Fruit fly (Drosophila melanogaster) whole organism, wandering third instar larva: ENCODE data around the gene ec.

Experiments used
- Abd-B ChIP-seq: fragments of >200 bp; optimal IDR thresholded peaks from 2 replicates; lab custom pipeline; 2017; ENCODE audit warnings: missing biosample characterization, missing genetic modification characterization
- CG32264 ChIP-seq: fragments of 200-800 bp; sonication (Bioruptor generic); optimal IDR thresholded peaks from 2 replicates; lab custom pipeline; 2016; ENCODE audit warnings: missing biosample characterization, missing genetic modification characterization
- CG9705 ChIP-seq: fragments of 200-800 bp; sonication (Bioruptor generic); optimal IDR thresholded peaks from 2 replicates; lab custom pipeline; 2018; ENCODE audit warnings: missing biosample characterization, mild to moderate bottlenecking, missing genetic modification characterization
- CrebA ChIP-seq: fragments of 200-800 bp; sonication (Bioruptor generic); optimal IDR thresholded peaks from 2 replicates; lab custom pipeline; 2016; ENCODE audit warnings: missing biosample characterization, mild to moderate bottlenecking, missing genetic modification characterization, borderline replicate concordance
- Dfd ChIP-seq: fragments of >200 bp; optimal IDR thresholded peaks from 2 replicates; lab custom pipeline; 2017; ENCODE audit warnings: missing biosample characterization, missing genetic modification characterization
- Dif ChIP-seq: fragments of 200-275, 200-300 bp; sonication (Bioruptor generic); optimal IDR thresholded peaks from 2 replicates; lab custom pipeline; 2018; ENCODE audit warnings: missing biosample characterization, missing genetic modification characterization; ENCODE audit not compliant: partially characterized antibody
- GATAd ChIP-seq: sonication (Bioruptor generic); optimal IDR thresholded peaks from 2 replicates; lab custom pipeline; 2016; ENCODE audit warnings: missing biosample characterization, missing genetic modification characterization
- HLH106 ChIP-seq: fragments of 200-800 bp; optimal IDR thresholded peaks from 3 replicates; lab custom pipeline; 2019; ENCODE audit warnings: missing biosample characterization, mild to moderate bottlenecking, missing genetic modification characterization, moderate library complexity
- Hnf4 ChIP-seq: fragments of 200-800 bp; sonication (Bioruptor generic); optimal IDR thresholded peaks from 2 replicates; lab custom pipeline; 2016; ENCODE audit warnings: missing biosample characterization, mild to moderate bottlenecking, missing genetic modification characterization
- Hr83 ChIP-seq: fragments of 200-300 bp; sonication (Bioruptor generic); optimal IDR thresholded peaks from 2 replicates; lab custom pipeline; 2016; ENCODE audit warnings: missing biosample characterization, mild to moderate bottlenecking, missing genetic modification characterization, moderate library complexity; ENCODE audit not compliant: poor library complexity, severe bottlenecking
- Jra ChIP-seq: sonication (Bioruptor generic); optimal IDR thresholded peaks from 2 replicates; lab custom pipeline; 2016; ENCODE audit warnings: missing biosample characterization, missing genetic modification characterization
- Myc ChIP-seq: fragments of >200 bp; optimal IDR thresholded peaks from 2 replicates; lab custom pipeline; 2017
- N ChIP-seq: fragments of >200 bp; optimal IDR thresholded peaks from 2 replicates; lab custom pipeline; 2018; ENCODE audit warnings: missing biosample characterization, missing external identifiers, missing genetic modification characterization
- OdsH ChIP-seq: fragments of 200-800 bp; sonication (Bioruptor generic); optimal IDR thresholded peaks from 2 replicates; lab custom pipeline; 2016; ENCODE audit warnings: missing biosample characterization, mild to moderate bottlenecking, missing genetic modification characterization
- Rel ChIP-seq, 2 experiments: fragments of 200-800 bp; sonication (Bioruptor generic) in 1 of 2; optimal IDR thresholded peaks; 2 replicates in 1 of 2; 3 replicates in 1 of 2; lab custom pipeline; 2016 to 2019; ENCODE audit warnings: mild to moderate bottlenecking in 2 of 2, missing biosample characterization in 2 of 2, missing genetic modification characterization in 2 of 2, moderate library complexity in 1 of 2
- Sp1 ChIP-seq: fragments of 200-800 bp; sonication (Bioruptor generic); optimal IDR thresholded peaks from 3 replicates; lab custom pipeline; 2019; ENCODE audit warnings: missing biosample characterization, mild to moderate bottlenecking, missing genetic modification characterization, moderate library complexity
- Vsx2 ChIP-seq: fragments of 200-300, 225-300 bp; sonication (Bioruptor generic); optimal IDR thresholded peaks from 2 replicates; lab custom pipeline; 2018; ENCODE audit warnings: missing biosample characterization, missing genetic modification characterization; ENCODE audit not compliant: partially characterized antibody
- br ChIP-seq: fragments of 200-800 bp; sonication (Bioruptor generic); optimal IDR thresholded peaks from 2 replicates; lab custom pipeline; 2016; ENCODE audit warnings: missing biosample characterization, missing genetic modification characterization
- brk ChIP-seq: fragments of 200-800 bp; sonication (Bioruptor generic); optimal IDR thresholded peaks from 2 replicates; lab custom pipeline; 2016; ENCODE audit warnings: missing biosample characterization, mild to moderate bottlenecking, missing genetic modification characterization
- dmrt93B ChIP-seq: fragments of 200-800 bp; sonication (Bioruptor generic); optimal IDR thresholded peaks from 2 replicates; lab custom pipeline; 2018; ENCODE audit warnings: missing biosample characterization, mild to moderate bottlenecking, missing genetic modification characterization
- dsf ChIP-seq: sonication (Bioruptor generic); optimal IDR thresholded peaks from 2 replicates; lab custom pipeline; 2016; ENCODE audit warnings: missing biosample characterization, missing genetic modification characterization, borderline replicate concordance
- ey ChIP-seq: fragments of 200-800 bp; sonication (Bioruptor generic); optimal IDR thresholded peaks from 2 replicates; lab custom pipeline; 2016; ENCODE audit warnings: missing biosample characterization, missing genetic modification characterization
- fru ChIP-seq: fragments of 200-800 bp; sonication (Bioruptor generic); optimal IDR thresholded peaks from 3 replicates; lab custom pipeline; 2016; ENCODE audit warnings: missing biosample characterization, mild to moderate bottlenecking, missing genetic modification characterization
- jim ChIP-seq: fragments of 175-275, 200-325 bp; sonication (Bioruptor generic); optimal IDR thresholded peaks from 2 replicates; lab custom pipeline; 2016; ENCODE audit warnings: missing biosample characterization, mild to moderate bottlenecking, missing genetic modification characterization
- lola ChIP-seq: fragments of >200 bp; optimal IDR thresholded peaks from 2 replicates; lab custom pipeline; 2017; ENCODE audit warnings: missing biosample characterization, missing genetic modification characterization
- pan ChIP-seq: fragments of >200 bp; optimal IDR thresholded peaks from 2 replicates; lab custom pipeline; 2017
- psq ChIP-seq: fragments of 200-800 bp; sonication (Bioruptor generic); optimal IDR thresholded peaks from 3 replicates; lab custom pipeline; 2017; ENCODE audit warnings: missing biosample characterization, mild to moderate bottlenecking, missing genetic modification characterization, moderate library complexity
- rgr ChIP-seq: fragments of 200-800 bp; sonication (Bioruptor generic); optimal IDR thresholded peaks from 3 replicates; lab custom pipeline; 2016; ENCODE audit warnings: missing biosample characterization, mild to moderate bottlenecking, missing genetic modification characterization
- sv ChIP-seq: fragments of 200-800 bp; sonication (Bioruptor generic); optimal IDR thresholded peaks from 3 replicates; lab custom pipeline; 2016; ENCODE audit warnings: missing biosample characterization, missing genetic modification characterization
- usp ChIP-seq: fragments of >200 bp; optimal IDR thresholded peaks from 2 replicates; lab custom pipeline; 2017; ENCODE audit warnings: missing biosample characterization, missing genetic modification characterization
- woc ChIP-seq: sonication (Bioruptor generic); optimal IDR thresholded peaks from 2 replicates; lab custom pipeline; 2016; ENCODE audit warnings: missing biosample characterization, mild to moderate bottlenecking, missing genetic modification characterization

ec gene

DNA sequence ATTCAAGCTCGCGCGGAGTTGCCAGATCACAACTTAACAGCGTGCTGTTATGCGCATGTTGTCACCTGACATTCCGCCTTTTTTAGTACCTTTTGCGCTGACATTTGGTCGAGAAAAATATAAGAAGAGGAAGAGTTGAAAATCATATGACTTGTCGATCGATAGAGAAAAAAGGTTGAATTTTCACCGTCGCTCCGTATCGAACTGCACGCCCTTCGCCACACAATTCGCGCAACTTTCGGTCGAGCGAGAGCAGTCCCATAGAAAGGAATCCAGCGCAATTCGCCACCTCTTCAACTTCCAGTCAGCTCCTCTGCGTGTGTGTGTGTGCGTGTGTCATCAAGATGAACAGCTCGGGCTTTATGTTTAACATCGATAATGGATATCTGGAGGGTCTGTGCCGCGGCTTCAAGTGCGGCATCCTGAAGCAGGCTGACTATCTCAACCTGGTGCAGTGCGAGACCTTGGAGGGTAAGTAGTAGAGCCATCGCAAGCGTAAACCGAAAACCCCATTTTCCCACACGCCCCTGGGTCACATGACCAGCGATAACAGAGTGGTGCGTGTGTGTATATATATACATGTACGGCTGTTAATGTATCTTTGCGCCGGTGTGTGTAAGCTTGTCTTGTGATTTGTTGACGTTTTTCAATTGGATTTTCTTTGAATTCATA is 69.3 kb downstream of the ec start, which contains the start of gene VhaAC39-1:
VhaAC39-1 (plus strand) TSS at position 104 of the 672 bp plus-strand sequence.
- TF ChIP-seq GATAd (GFP tag; lab: Kevin White, UChicago) (no peak), Hr83 (GFP tag; lab: Kevin White, UChicago) (no peak), HLH106 (tag; lab: Kevin White, UChicago) (peak; percentile 17), Rel (GFP tag; optimal IDR thresholded peaks at IDR 0.05; lab: Kevin White, UChicago) (no peak), Rel (tag; optimal IDR thresholded peaks at IDR 0.05; lab: Kevin White, UChicago) (peak; percentile 43), psq (no peak), br (no peak), brk (GFP tag; lab: Kevin White, UChicago) (no peak), dsf (GFP tag; lab: Kevin White, UChicago) (no peak), Jra (no peak), Sp1 (no peak), lola (GFP tag; lab: Kevin White, UChicago) (no peak), N (peak; percentile 17), Dif (GFP tag; lab: Kevin White, UChicago) (no peak), ey (no peak)
- TF ChIP-seq, all 38 proteins: peak for 3

- no peak for TF ChIP-seq Dif (GFP tag; lab: Kevin White, UChicago)
- TF ChIP-seq sv (GFP tag; lab: Kevin White, UChicago): no peak
- TF ChIP-seq dmrt93B (GFP tag; lab: Kevin White, UChicago): no peak
- no peak for TF ChIP-seq CG32264
These were observed 72.4 kb downstream of the ec start, which contains the start of gene CG15239 for dm6 chrX:3883904-3884303. Gene CG15239 (plus strand): TSS chrX:3884168.

dm6 chrX:3886751-3887150 is 75.3 kb downstream of the ec start:
- no peak for TF ChIP-seq N
- no peak for TF ChIP-seq Hr83 (GFP tag; lab: Kevin White, UChicago)
- no peak for TF ChIP-seq CrebA (GFP tag; lab: Kevin White, UChicago)
- TF ChIP-seq Dfd (GFP tag; lab: Kevin White, UChicago): no peak
- TF ChIP-seq Sp1: no peak
- no peak for TF ChIP-seq OdsH (GFP tag; lab: Kevin White, UChicago)
- no peak for TF ChIP-seq Vsx2 (GFP tag; lab: Kevin White, UChicago)
- TF ChIP-seq Myc: no peak
- TF ChIP-seq Hnf4 (GFP tag; lab: Kevin White, UChicago): no peak
- TF ChIP-seq ey: no peak
- no peak for TF ChIP-seq jim (GFP tag; lab: Kevin White, UChicago)

DNA sequence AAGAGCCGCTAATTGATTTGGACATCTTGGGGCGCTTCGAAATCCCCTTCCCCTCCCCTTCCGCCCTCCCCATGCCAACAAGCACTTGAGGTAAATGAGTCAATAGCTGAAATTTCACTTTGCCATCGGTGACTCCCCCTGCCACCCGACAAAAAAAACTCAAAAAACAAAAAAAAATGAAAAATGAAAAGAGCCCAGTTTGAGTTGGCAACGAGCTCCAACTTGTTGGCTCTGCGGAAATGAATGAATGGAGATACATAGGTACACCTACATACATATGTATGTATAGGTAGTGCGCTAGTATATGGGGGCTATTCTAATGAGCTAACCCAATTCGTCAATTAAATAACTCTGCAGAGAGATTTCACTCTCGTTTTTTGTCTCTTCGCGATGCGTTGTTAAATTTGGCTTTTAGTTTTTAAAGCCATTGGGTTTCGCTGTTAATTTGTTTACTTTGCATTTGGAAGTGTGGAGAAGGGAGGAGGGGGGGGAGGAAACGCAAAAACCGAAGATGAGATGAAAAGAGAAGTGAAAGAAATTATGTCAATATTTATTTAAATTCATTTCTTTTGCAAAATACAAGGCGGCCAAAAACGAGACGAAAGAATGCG is 76.2 kb downstream of the ec start:
- no peak for TF ChIP-seq Hr83 (GFP tag; lab: Kevin White, UChicago)

DNA sequence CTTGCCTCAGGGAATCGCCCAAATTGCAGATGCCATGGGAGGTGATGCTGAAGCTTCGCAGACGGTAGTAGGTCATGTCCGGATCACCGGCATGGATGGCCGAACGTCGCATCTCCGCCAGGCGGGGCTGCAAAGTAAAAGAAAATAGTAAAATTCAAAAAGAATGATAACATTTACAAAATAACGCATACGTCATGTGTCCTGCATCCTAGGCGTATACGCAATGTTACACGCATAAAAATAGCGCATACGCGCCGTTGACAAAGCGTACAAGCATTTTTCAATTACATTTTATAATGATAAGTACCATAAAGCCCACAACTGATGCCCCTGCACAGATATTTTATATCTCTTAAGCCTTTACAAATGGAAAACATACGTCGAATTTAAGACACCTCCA is 90.4 kb downstream of the ec start:
- TF ChIP-seq Jra (no peak), fru (GFP tag; lab: Kevin White, UChicago) (no peak), CG9705 (GFP tag; lab: Kevin White, UChicago) (no peak), Hr83 (GFP tag; lab: Kevin White, UChicago) (no peak), Abd-B (GFP tag; lab: Kevin White, UChicago) (no peak), Hnf4 (GFP tag; lab: Kevin White, UChicago) (no peak), dmrt93B (GFP tag; lab: Kevin White, UChicago) (no peak), woc (GFP tag; lab: Kevin White, UChicago) (no peak), pan (lab: Kevin White, UChicago) (no peak), rgr (no peak), Myc (no peak), usp (GFP tag; lab: Kevin White, UChicago) (no peak), Rel (GFP tag; optimal IDR thresholded peaks at IDR 0.05; lab: Kevin White, UChicago) (no peak), Rel (tag; optimal IDR thresholded peaks at IDR 0.05; lab: Kevin White, UChicago) (no peak)
